Fruit fly (Drosophila melanogaster) whole organism, larva: ENCODE measurements around the gene CG2076.
"Not testable (repeated sequence)": the region's sequence is repeated elsewhere in the genome, so short reads cannot be mapped to it uniquely, and the experiment has no call there.

Source experiments
- noc ChIP-seq: fragments of 200-800 bp; sonication (Bioruptor generic); optimal IDR thresholded peaks from 3 replicates; lab custom pipeline; 2019; ENCODE audit warnings: missing biosample characterization, mild to moderate bottlenecking, missing genetic modification characterization, moderate library complexity

CG2076 gene

dm6 chrX:11090161-11090560 is at the start of gene CG2076:
TSS of gene CG2076 (plus strand) at chrX:11090210.
- TF ChIP-seq noc (tag; lab: Kevin White, UChicago): no peak

- no peak for TF ChIP-seq noc (tag; lab: Kevin White, UChicago)
Observed at dm6 chrX:11044456-11044855, 45.6 kb upstream of the CG2076 start, which contains the start of gene SmydA-4. TSS of gene SmydA-4 (plus strand) at chrX:11044756.

dm6 chrX:11053456-11053855 is 36.6 kb upstream of the CG2076 start, which contains the start of gene CG1552:
TSS of gene CG1552 (minus strand) at chrX:11053556.
- TF ChIP-seq noc (tag; lab: Kevin White, UChicago): no peak

DNA sequence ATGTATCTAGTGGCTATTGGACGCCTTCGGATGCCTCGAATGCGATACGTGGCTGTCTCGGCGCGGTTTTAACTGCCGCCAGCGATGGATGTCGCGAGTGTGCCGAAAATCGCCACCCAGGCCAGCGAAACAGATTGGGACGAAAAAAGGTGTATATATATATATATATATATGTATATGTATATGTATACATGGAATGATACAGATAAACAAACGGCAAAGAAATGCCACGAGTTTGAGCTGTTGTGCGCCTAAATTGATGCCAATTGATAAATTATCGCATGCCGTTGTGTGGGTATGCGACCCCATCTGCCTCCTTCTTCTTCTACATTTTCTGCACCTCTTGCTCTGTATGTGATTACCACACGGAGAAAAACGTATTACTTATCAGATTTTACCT is 30.5 kb upstream of the CG2076 start, which contains the start of gene CG1545:
CG1545 (minus strand) TSS at position 101 of the 400 bp plus-strand sequence.
- TF ChIP-seq noc (tag; lab: Kevin White, UChicago): no peak

dm6 chrX:11063070-11063469 is 26.9 kb upstream of the CG2076 start, which contains the start of gene CG1537:
TSS of gene CG1537 (minus strand) at chrX:11063170.
- TF ChIP-seq noc (tag; lab: Kevin White, UChicago): no peak

DNA sequence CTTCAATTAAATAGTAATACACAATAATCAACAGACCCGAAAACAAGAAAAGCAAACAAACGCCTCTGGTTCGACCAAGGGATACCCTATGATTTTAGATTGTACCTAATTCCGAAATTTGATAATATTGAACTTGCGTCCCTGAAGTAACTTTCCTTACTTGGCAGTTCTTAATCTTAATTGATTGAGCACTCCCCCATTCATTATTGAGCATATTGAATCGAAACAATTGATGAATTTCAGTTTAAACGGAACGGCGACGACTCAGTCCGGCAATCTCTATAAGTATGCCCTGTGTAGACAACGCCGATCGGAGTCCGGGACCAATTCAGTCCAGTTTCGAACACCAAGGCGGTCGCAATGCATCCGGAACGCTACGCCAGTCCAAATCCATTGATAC is 23.8 kb upstream of the CG2076 start, which contains the start of gene CG15203:
CG15203 (plus strand) TSS at position 301 of the 400 bp plus-strand sequence.
- TF ChIP-seq noc (tag; lab: Kevin White, UChicago): no peak

DNA sequence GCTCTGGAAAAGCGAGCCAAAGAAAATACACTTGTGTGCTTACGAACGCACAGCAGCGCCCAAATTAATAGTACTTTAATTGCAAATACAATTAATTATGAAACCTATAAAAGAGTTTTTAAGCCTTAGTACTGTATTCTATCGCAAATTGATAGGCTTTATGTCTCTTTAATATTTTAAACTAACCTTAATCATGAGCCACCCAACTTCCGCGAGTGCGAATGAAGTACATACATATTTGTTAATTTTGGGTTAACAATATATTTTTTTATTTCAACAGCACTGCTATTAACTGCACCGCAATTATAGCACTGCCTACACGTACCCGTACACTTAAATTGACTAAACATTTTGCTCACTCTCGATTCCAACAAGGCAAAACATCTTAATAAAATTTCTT is 8.8 kb upstream of the CG2076 start:
- TF ChIP-seq noc (tag; lab: Kevin White, UChicago): no peak

dm6 chrX:11081834-11082233 is 8.2 kb upstream of the CG2076 start:
- no peak for TF ChIP-seq noc (tag; lab: Kevin White, UChicago)

- no peak for TF ChIP-seq noc (tag; lab: Kevin White, UChicago)
Observed at dm6 chrX:11083007-11083406, 7.0 kb upstream of the CG2076 start.

DNA sequence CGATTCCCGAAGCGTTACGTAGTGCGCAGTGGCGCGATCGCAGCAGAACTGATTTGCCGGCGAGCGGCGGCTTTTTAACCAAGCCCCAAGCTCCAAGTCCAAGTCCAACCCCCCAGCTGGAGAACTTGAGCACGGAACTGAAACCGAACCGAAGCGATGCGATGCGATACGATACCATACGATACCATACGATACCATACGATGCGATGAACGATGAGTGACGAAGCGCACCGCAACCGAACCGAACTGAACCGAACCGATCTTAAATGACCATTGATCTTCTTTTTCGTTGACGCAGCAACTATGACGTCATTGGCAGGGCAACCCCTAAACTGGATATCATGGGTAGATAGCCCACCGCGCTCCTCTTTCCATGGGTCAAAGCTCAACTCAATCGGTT is 3.8 kb upstream of the CG2076 start, which contains the start of gene sev:
sev (minus strand) TSS at position 50 of the 400 bp plus-strand sequence.
- no peak for TF ChIP-seq noc (tag; lab: Kevin White, UChicago)

- TF ChIP-seq noc (tag; lab: Kevin White, UChicago): no peak
Observed at dm6 chrX:11087384-11087783, 2.6 kb upstream of the CG2076 start.

dm6 chrX:11088778-11089340 is 1.2 kb upstream of the CG2076 start, which contains the start of gene Vago:
TSS of gene Vago (plus strand) at chrX:11089290.
- TF ChIP-seq noc (tag; lab: Kevin White, UChicago): peak; percentile 33

DNA sequence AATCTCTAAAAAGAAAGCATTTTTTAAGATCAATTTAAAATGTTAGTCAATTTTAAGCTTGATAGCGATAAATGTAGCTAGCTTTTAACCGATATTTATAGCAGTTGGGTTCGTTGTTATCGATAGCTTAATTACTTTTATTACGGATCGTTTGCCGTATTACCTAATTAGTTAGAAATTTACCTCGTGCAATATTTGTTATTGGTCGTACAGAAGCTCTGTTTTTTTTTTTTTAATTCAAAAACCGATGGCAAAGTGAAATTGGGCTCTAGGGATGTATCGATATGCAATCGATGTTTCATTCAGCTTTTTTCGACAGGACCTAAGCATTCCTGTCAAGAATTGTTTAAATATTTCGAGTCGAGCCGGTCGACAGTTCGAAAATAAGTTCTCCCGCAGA is 2.2 kb downstream of the CG2076 start, which contains the start of gene CG2061:
CG2061 (plus strand) TSS at position 292 of the 400 bp plus-strand sequence.
- TF ChIP-seq noc (tag; lab: Kevin White, UChicago): no peak

DNA sequence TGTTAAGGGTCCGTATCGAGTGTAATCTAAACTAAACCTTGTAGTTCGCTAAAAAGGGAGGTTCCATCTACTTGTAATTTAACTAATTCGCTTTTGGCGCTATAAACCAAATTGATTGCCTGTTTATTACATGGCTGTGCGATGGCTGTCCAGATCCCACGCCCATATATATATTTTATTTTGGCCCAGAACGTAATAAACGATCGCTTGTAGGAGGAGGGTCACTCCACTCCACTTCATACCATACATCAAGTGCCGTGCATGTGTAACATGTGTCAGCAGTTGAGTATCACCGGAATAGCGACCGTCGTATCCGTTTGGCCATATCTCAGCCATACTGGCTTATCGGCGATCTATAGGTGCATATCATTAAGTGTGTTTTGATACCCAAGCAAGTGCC is 5.3 kb downstream of the CG2076 start:
- TF ChIP-seq noc (tag; lab: Kevin White, UChicago): no peak

dm6 chrX:11095973-11096372 is 6.0 kb downstream of the CG2076 start, which contains the start of gene CG42249:
TSS of gene CG42249 (plus strand) at chrX:11096273.
- not testable (repeated sequence) for TF ChIP-seq noc (tag; lab: Kevin White, UChicago)

DNA sequence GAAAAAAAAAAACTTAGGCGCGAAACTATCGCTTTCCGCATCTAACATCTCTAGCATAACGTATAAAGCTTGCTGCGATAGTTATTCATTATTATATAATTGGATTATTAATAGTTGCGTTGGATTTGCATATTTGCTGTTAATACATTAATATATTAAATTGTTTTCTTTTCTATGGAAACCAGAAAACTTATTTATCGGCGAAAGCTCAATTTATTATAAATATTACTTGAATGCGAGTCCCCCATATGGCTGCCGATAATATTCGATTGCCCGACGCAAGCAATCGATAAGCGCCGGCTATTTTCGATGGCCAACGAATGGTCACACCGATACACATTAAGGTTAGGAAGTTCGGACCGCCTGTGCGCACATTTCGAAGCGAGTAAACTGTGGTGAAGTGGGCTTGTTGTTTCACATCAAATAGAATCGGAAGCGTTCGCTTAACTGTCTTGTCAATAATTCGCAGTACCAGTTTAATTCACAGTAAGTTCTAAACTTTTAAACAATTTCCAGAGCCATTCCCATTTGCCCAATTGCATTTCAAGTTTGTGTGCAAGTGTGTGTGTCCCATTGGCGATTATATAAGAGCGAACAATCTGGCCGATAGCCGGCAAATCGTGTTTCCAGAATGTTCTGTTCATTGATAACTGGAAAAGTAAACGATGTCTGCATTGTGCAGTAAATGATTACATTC is 18.3 kb downstream of the CG2076 start, which contains the start of gene Hsp60A:
Hsp60A (plus strand) TSS at position 335 of the 697 bp plus-strand sequence.
- peak; percentile 1 for TF ChIP-seq noc (tag; lab: Kevin White, UChicago)
